Fruit fly (Drosophila melanogaster): Measurements from ENCODE around the gene CG33191.

Gene CG33191

dm6 chr3R:8801126-8801762 is 21.5 kb upstream of the CG33191 start, which contains the start of the genes Pif1A, Pif1B and CCT7:
Gene Pif1A, minus strand, starts transcription at chr3R:8801176.
Gene Pif1B, minus strand, starts transcription at chr3R:8801176.
Gene CCT7, plus strand, starts transcription at chr3R:8801564.
- TF ChIP-seq OdsH (GFP tag; optimal IDR thresholded peaks at IDR 0.05) = peak; percentile 5
- no peak for TF ChIP-seq usp (GFP tag; optimal IDR thresholded peaks at IDR 0.05)
- TF ChIP-seq woc (GFP tag; optimal IDR thresholded peaks at IDR 0.05) = no peak
- peak; percentile 5 for TF ChIP-seq Sp1 (GFP tag; optimal IDR thresholded peaks at IDR 0.05)
- TF ChIP-seq rgr (GFP tag; optimal IDR thresholded peaks at IDR 0.05) = peak; percentile 29
- TF ChIP-seq sv (GFP tag; optimal IDR thresholded peaks at IDR 0.05) = no peak
- peak; percentile 29 for TF ChIP-seq psq (GFP tag; optimal IDR thresholded peaks at IDR 0.05)
- peak; percentile 21 for TF ChIP-seq ey (GFP tag; optimal IDR thresholded peaks at IDR 0.05)
- TF ChIP-seq sage (GFP tag; optimal IDR thresholded peaks at IDR 0.05) = no peak
- TF ChIP-seq Myc (optimal IDR thresholded peaks at IDR 0.05) = peak; percentile 33
- no peak for TF ChIP-seq Rel (GFP tag; optimal IDR thresholded peaks at IDR 0.05)
- peak; percentile 10 for TF ChIP-seq Rel (tag; optimal IDR thresholded peaks at IDR 0.05)
- TF ChIP-seq pan (optimal IDR thresholded peaks at IDR 0.05) = no peak
- TF ChIP-seq h (GFP tag; optimal IDR thresholded peaks at IDR 0.05) = peak; percentile 43
- TF ChIP-seq dsf (GFP tag; optimal IDR thresholded peaks at IDR 0.05; ENCODE audit: borderline replicate concordance) = peak; percentile 29
- TF ChIP-seq Jra (GFP tag; optimal IDR thresholded peaks at IDR 0.05) = peak; percentile 86
- no peak for TF ChIP-seq dmrt93B (GFP tag; optimal IDR thresholded peaks at IDR 0.05)
- TF ChIP-seq Hr78 (GFP tag; optimal IDR thresholded peaks at IDR 0.05) = no peak
- peak; percentile 50 for TF ChIP-seq Hnf4 (GFP tag; optimal IDR thresholded peaks at IDR 0.05)
- peak; percentile 4 for TF ChIP-seq HLH106 (tag; optimal IDR thresholded peaks at IDR 0.05)

DNA sequence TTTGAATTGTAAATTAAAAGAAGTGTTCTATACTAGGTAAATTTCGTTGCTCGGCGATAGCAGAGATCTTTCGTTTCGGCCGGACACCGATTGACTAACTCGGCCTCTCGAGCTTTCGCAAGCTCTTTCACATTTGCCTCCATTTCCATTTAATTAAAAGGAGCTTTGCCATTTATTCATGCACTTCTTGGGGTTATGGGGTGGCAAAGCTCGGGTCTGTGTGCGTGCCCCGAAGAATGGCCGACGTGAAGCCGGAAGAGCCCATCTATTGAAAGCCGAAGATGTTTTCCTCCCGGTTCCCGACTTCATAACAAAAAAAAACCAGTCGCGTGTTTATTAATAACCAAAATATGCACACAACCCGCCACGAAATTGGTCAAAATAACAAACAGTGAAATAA is 20.1 kb upstream of the CG33191 start:
- TF ChIP-seq sage (GFP tag; optimal IDR thresholded peaks at IDR 0.05) = no peak
- TF ChIP-seq usp (GFP tag; optimal IDR thresholded peaks at IDR 0.05) = no peak
- TF ChIP-seq Dfd (GFP tag; optimal IDR thresholded peaks at IDR 0.05) = no peak
- no peak for TF ChIP-seq rgr (GFP tag; optimal IDR thresholded peaks at IDR 0.05)
- no peak for TF ChIP-seq Jra (GFP tag; optimal IDR thresholded peaks at IDR 0.05)
- TF ChIP-seq jim (GFP tag; optimal IDR thresholded peaks at IDR 0.05) = no peak
- no peak for TF ChIP-seq CG32264 (GFP tag; optimal IDR thresholded peaks at IDR 0.05)
- TF ChIP-seq Hnf4 (GFP tag; optimal IDR thresholded peaks at IDR 0.05) = no peak
- TF ChIP-seq CrebA (GFP tag; optimal IDR thresholded peaks at IDR 0.05; ENCODE audit: borderline replicate concordance) = no peak
- no peak for TF ChIP-seq pan (optimal IDR thresholded peaks at IDR 0.05)
- no peak for TF ChIP-seq lola (GFP tag; optimal IDR thresholded peaks at IDR 0.05)
- no peak for TF ChIP-seq N (GFP tag; optimal IDR thresholded peaks at IDR 0.05)
- TF ChIP-seq psq (GFP tag; optimal IDR thresholded peaks at IDR 0.05) = no peak
- TF ChIP-seq dsf (GFP tag; optimal IDR thresholded peaks at IDR 0.05; ENCODE audit: borderline replicate concordance) = no peak
- TF ChIP-seq Vsx2 (GFP tag; optimal IDR thresholded peaks at IDR 0.05; ENCODE audit: partially characterized antibody) = no peak
- no peak for TF ChIP-seq Myc (optimal IDR thresholded peaks at IDR 0.05)
- TF ChIP-seq HLH106 (tag; optimal IDR thresholded peaks at IDR 0.05) = no peak
- no peak for TF ChIP-seq h (GFP tag; optimal IDR thresholded peaks at IDR 0.05)

DNA sequence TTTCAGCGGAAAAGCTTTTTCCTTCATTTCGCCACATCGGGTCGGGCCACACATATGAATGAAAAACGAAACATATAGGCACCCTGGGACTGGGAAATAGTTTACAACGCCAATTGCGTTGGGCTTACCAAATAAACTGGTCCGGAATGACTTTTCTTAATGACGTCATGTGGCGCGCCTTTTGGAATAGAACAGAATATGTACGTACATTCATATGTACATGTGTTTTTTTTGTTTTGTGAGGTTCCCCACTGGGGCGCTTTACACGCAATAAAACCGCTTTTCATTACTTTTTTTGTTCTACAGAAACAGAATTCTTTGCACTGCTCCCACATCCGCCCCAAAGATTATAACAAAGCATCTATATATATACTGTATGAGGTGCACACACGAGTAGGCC is 18.6 kb upstream of the CG33191 start:
- TF ChIP-seq HLH106 (tag; optimal IDR thresholded peaks at IDR 0.05) (no peak), psq (GFP tag; optimal IDR thresholded peaks at IDR 0.05) (no peak), CG32264 (GFP tag; optimal IDR thresholded peaks at IDR 0.05) (no peak), h (GFP tag; optimal IDR thresholded peaks at IDR 0.05) (no peak), Abd-B (GFP tag; optimal IDR thresholded peaks at IDR 0.05) (no peak), ey (GFP tag; optimal IDR thresholded peaks at IDR 0.05) (no peak), fru (GFP tag; optimal IDR thresholded peaks at IDR 0.05) (no peak), dsf (GFP tag; optimal IDR thresholded peaks at IDR 0.05; ENCODE audit: borderline replicate concordance) (no peak), Sp1 (GFP tag; optimal IDR thresholded peaks at IDR 0.05) (no peak), Jra (GFP tag; optimal IDR thresholded peaks at IDR 0.05) (no peak), N (GFP tag; optimal IDR thresholded peaks at IDR 0.05) (no peak), lola (GFP tag; optimal IDR thresholded peaks at IDR 0.05) (no peak), jim (GFP tag; optimal IDR thresholded peaks at IDR 0.05) (no peak)

DNA sequence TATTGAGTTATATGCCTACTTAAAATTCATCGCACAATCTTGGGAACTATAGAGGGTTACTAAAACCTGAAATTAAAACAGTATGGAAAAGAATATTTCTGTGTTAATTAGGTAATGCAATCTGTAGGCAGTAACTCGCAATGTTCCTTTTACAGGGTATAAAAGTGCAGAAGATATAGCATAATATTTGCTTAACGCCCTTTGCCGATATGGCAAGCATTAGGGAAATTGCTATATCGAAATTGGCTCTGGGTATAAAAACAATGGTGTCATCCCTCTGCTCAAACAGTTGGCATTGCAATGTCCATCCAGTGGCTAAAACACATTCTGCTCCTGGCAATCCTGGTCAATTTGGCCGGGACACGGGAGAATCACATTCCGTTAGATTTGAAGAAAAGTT is 14.7 kb upstream of the CG33191 start, which contains the start of gene Ir85a:
Gene Ir85a (plus strand): TSS at position 301 of the 400 bp plus-strand sequence.
- TF ChIP-seq h (GFP tag; optimal IDR thresholded peaks at IDR 0.05) (no peak), Hr78 (GFP tag; optimal IDR thresholded peaks at IDR 0.05) (no peak)

dm6 chr3R:8793726-8794125 is 14.0 kb upstream of the CG33191 start:
- TF ChIP-seq Dfd (GFP tag; optimal IDR thresholded peaks at IDR 0.05) (no peak), foxo (GFP tag; optimal IDR thresholded peaks at IDR 0.05) (peak in 1 of 2 experiments; percentile 0)

All from whole organism, wandering third instar larva.